Fruit fly (Drosophila melanogaster): ENCODE data around the gene Nrx-IV.

- TF ChIP-seq CG8478 (optimal IDR thresholded peaks at IDR 0.05) (no peak), EcR (GFP tag; optimal IDR thresholded peaks at IDR 0.05) (no peak), pan (optimal IDR thresholded peaks at IDR 0.05) (no peak), usp (GFP tag; optimal IDR thresholded peaks at IDR 0.05) (no peak)
These were observed 9.7 kb upstream of the Nrx-IV start, which contains the start of the genes CG5645 and Atg12 for dm6 chr3L:12136630-12137029.
